Worm (Caenorhabditis elegans) whole organism, L2 larva: ENCODE results near the gene ref-2.

Experiments
- C34F6.9 ChIP-seq: fragments of 150-350 bp; optimal IDR thresholded peaks from 2 replicates; lab custom pipeline; 2014; ENCODE audit warnings: missing biosample characterization, missing genetic modification characterization
- F13H6.1 ChIP-seq: sonication (generic microtip); optimal IDR thresholded peaks from 2 replicates; lab custom pipeline; 2016; ENCODE audit warnings: missing genetic modification characterization, missing compliant biosample characterization
- R02D3.7 ChIP-seq: fragments of 150-350 bp; optimal IDR thresholded peaks from 2 replicates; lab custom pipeline; 2014; ENCODE audit warnings: missing biosample characterization, missing genetic modification characterization
- Y55F3AM.14 ChIP-seq: fragments of 200-800 bp; sonication (Bioruptor generic); optimal IDR thresholded peaks from 2 replicates; lab custom pipeline; 2018; ENCODE audit warnings: mild to moderate bottlenecking, missing genetic modification characterization, missing compliant biosample characterization
- ZK546.5 ChIP-seq: sonication (generic microtip); optimal IDR thresholded peaks from 2 replicates; lab custom pipeline; 2017; ENCODE audit warnings: missing biosample characterization, missing genetic modification characterization
- alr-1 ChIP-seq: fragments of 150-350 bp; optimal IDR thresholded peaks from 2 replicates; lab custom pipeline; 2014; ENCODE audit warnings: missing biosample characterization, missing genetic modification characterization
- aly-2 ChIP-seq: fragments of 150-350 bp; optimal IDR thresholded peaks from 2 replicates; lab custom pipeline; 2014; ENCODE audit warnings: missing biosample characterization, missing genetic modification characterization
- ama-1 ChIP-seq: fragments of 150-350 bp; optimal IDR thresholded peaks from 2 replicates; lab custom pipeline; 2018; ENCODE audit warnings: inconsistent platforms
- blmp-1 ChIP-seq: sonication (generic microtip); optimal IDR thresholded peaks from 2 replicates; lab custom pipeline; 2017; ENCODE audit warnings: missing genetic modification characterization, mild to moderate bottlenecking, missing compliant biosample characterization, antibody characterized with exemption, moderate library complexity; ENCODE audit not compliant: insufficient read depth
- ceh-16 ChIP-seq: fragments of 150-350 bp; optimal IDR thresholded peaks from 2 replicates; lab custom pipeline; 2014; ENCODE audit warnings: missing biosample characterization, missing genetic modification characterization
- ceh-82 ChIP-seq: fragments of 150-350 bp; optimal IDR thresholded peaks from 2 replicates; lab custom pipeline; 2014; ENCODE audit warnings: missing biosample characterization, missing genetic modification characterization
- crh-2 ChIP-seq: sonication (generic microtip); optimal IDR thresholded peaks from 2 replicates; lab custom pipeline; 2017; ENCODE audit warnings: missing biosample characterization, missing genetic modification characterization
- dmd-4 ChIP-seq: sonication (generic microtip); optimal IDR thresholded peaks from 2 replicates; lab custom pipeline; 2017; ENCODE audit warnings: missing biosample characterization, missing genetic modification characterization
- egl-27 ChIP-seq: sonication (generic microtip); optimal IDR thresholded peaks from 3 replicates; lab custom pipeline; 2017; ENCODE audit warnings: missing biosample characterization, missing genetic modification reagents, missing genetic modification characterization
- elt-1 ChIP-seq: fragments of 150-350 bp; optimal IDR thresholded peaks from 2 replicates; lab custom pipeline; 2014; ENCODE audit warnings: missing biosample characterization, missing genetic modification characterization
- elt-3 ChIP-seq: sonication (generic microtip); optimal IDR thresholded peaks from 2 replicates; lab custom pipeline; 2017; ENCODE audit warnings: missing biosample characterization, missing genetic modification characterization
- fos-1 ChIP-seq: fragments of 150-350 bp; optimal IDR thresholded peaks from 2 replicates; lab custom pipeline; 2014; ENCODE audit warnings: missing biosample characterization, missing genetic modification characterization
- gmeb-1 ChIP-seq: fragments of 150-350 bp; optimal IDR thresholded peaks from 2 replicates; lab custom pipeline; 2014; ENCODE audit warnings: missing biosample characterization, missing genetic modification characterization
- lin-11 ChIP-seq: fragments of 150-350 bp; sonication (generic microtip); optimal IDR thresholded peaks from 2 replicates; lab custom pipeline; 2014; ENCODE audit warnings: missing biosample characterization, missing genetic modification characterization, inconsistent platforms, mixed read lengths
- lin-13 ChIP-seq: fragments of 150-350 bp; optimal IDR thresholded peaks from 2 replicates; lab custom pipeline; 2014; ENCODE audit warnings: missing biosample characterization, missing genetic modification reagents, missing genetic modification characterization
- lin-39 ChIP-seq: fragments of 150-350 bp; optimal IDR thresholded peaks from 2 replicates; lab custom pipeline; 2014; ENCODE audit warnings: missing biosample characterization, missing genetic modification reagents, missing genetic modification characterization
- lsy-2 ChIP-seq, 2 experiments: fragments of 150-350 bp in 1 of 2; sonication (generic microtip) in 1 of 2; optimal IDR thresholded peaks; 2 replicates each; lab custom pipeline; 2014 to 2017; ENCODE audit warnings: missing biosample characterization in 2 of 2, missing genetic modification characterization in 2 of 2
- mab-5 ChIP-seq: fragments of 150-350 bp; optimal IDR thresholded peaks from 2 replicates; lab custom pipeline; 2014; ENCODE audit warnings: missing biosample characterization, missing genetic modification characterization
- mbf-1 ChIP-seq: sonication (generic microtip); optimal IDR thresholded peaks from 2 replicates; lab custom pipeline; 2017; ENCODE audit warnings: missing biosample characterization, missing genetic modification characterization
- mdl-1 ChIP-seq, 2 experiments: fragments of 150-350 bp in 1 of 2; sonication (generic microtip) in 1 of 2; optimal IDR thresholded peaks; 2 replicates each; lab custom pipeline; 2017; ENCODE audit warnings: missing biosample characterization in 2 of 2, missing genetic modification characterization in 2 of 2
- nhr-10 ChIP-seq: sonication (generic microtip); optimal IDR thresholded peaks from 2 replicates; lab custom pipeline; 2017; ENCODE audit warnings: missing biosample characterization, missing genetic modification characterization
- nhr-11 ChIP-seq: fragments of 150-350 bp; optimal IDR thresholded peaks from 2 replicates; lab custom pipeline; 2014; ENCODE audit warnings: missing biosample characterization, missing genetic modification characterization
- nhr-12 ChIP-seq: fragments of 150-350 bp; optimal IDR thresholded peaks from 2 replicates; lab custom pipeline; 2014; ENCODE audit warnings: missing biosample characterization, missing genetic modification characterization
- nhr-129 ChIP-seq: fragments of 150-350 bp; optimal IDR thresholded peaks from 2 replicates; lab custom pipeline; 2014; ENCODE audit warnings: missing biosample characterization, missing genetic modification characterization
- nhr-21 ChIP-seq: fragments of 150-350 bp; optimal IDR thresholded peaks from 2 replicates; lab custom pipeline; 2014; ENCODE audit warnings: missing biosample characterization, missing genetic modification characterization
- nhr-23 ChIP-seq: fragments of 150-350 bp; optimal IDR thresholded peaks from 2 replicates; lab custom pipeline; 2014; ENCODE audit warnings: missing biosample characterization, missing genetic modification reagents, missing genetic modification characterization
- nhr-237 ChIP-seq: fragments of 150-350 bp; optimal IDR thresholded peaks from 2 replicates; lab custom pipeline; 2014; ENCODE audit warnings: missing biosample characterization, missing genetic modification characterization
- nhr-25 ChIP-seq: fragments of 150-350 bp; sonication (generic microtip); optimal IDR thresholded peaks from 3 replicates; lab custom pipeline; 2014; ENCODE audit warnings: missing biosample characterization, missing genetic modification characterization
- nhr-6 ChIP-seq: fragments of 150-350 bp; optimal IDR thresholded peaks from 2 replicates; lab custom pipeline; 2014; ENCODE audit warnings: missing biosample characterization, missing genetic modification characterization
- nhr-77 ChIP-seq: fragments of 150-350 bp; optimal IDR thresholded peaks from 2 replicates; lab custom pipeline; 2014; ENCODE audit warnings: missing biosample characterization, missing genetic modification characterization
- peb-1 ChIP-seq: fragments of 150-350 bp; optimal IDR thresholded peaks from 2 replicates; lab custom pipeline; 2014; ENCODE audit warnings: missing biosample characterization, missing genetic modification characterization
- sem-4 ChIP-seq: fragments of 150-350 bp; optimal IDR thresholded peaks from 2 replicates; lab custom pipeline; 2014; ENCODE audit warnings: missing biosample characterization, missing genetic modification reagents, missing genetic modification characterization
- skn-1 ChIP-seq: sonication (generic microtip); optimal IDR thresholded peaks from 2 replicates; lab custom pipeline; 2017; ENCODE audit warnings: missing biosample characterization, missing genetic modification characterization
- sma-3 ChIP-seq: sonication (generic microtip); optimal IDR thresholded peaks from 2 replicates; lab custom pipeline; 2016; ENCODE audit warnings: missing genetic modification reagents, missing genetic modification characterization, missing compliant biosample characterization
- sma-9 ChIP-seq, 2 experiments: fragments of 150-350 bp in 1 of 2; sonication (generic microtip) in 1 of 2; optimal IDR thresholded peaks; 2 replicates each; lab custom pipeline; 2014 to 2016; ENCODE audit warnings: missing genetic modification characterization in 2 of 2, mild to moderate bottlenecking in 1 of 2, missing biosample characterization in 1 of 2, missing compliant biosample characterization in 1 of 2, missing genetic modification reagents in 1 of 2, moderate library complexity in 1 of 2
- snpc-4 ChIP-seq: fragments of 150-350 bp; optimal IDR thresholded peaks from 2 replicates; lab custom pipeline; 2014; ENCODE audit warnings: missing biosample characterization, missing genetic modification characterization
- unc-39 ChIP-seq: fragments of 150-350 bp; optimal IDR thresholded peaks from 2 replicates; lab custom pipeline; 2014; ENCODE audit warnings: missing biosample characterization, missing genetic modification characterization
- unc-55 ChIP-seq: fragments of 150-350 bp; sonication (generic microtip); optimal IDR thresholded peaks from 3 replicates; lab custom pipeline; 2014; ENCODE audit warnings: missing biosample characterization, missing genetic modification reagents, missing genetic modification characterization
- unc-62 ChIP-seq: fragments of 150-350 bp; optimal IDR thresholded peaks from 2 replicates; lab custom pipeline; 2014; ENCODE audit warnings: missing biosample characterization, missing genetic modification reagents, missing genetic modification characterization
- zag-1 ChIP-seq: fragments of 150-350 bp; optimal IDR thresholded peaks from 2 replicates; lab custom pipeline; 2014; ENCODE audit warnings: missing biosample characterization, missing genetic modification characterization
- ztf-1 ChIP-seq: fragments of 200-800 bp; sonication (Bioruptor generic); conservative IDR thresholded peaks from 2 replicates; pipeline ENCODE4 v1.3.6; 2022; ENCODE audit warnings: missing genetic modification characterization, missing compliant biosample characterization
- ztf-11 ChIP-seq: sonication (generic microtip); optimal IDR thresholded peaks from 2 replicates; lab custom pipeline; 2017; ENCODE audit warnings: missing biosample characterization, missing genetic modification characterization
- ztf-4 ChIP-seq: fragments of 150-350 bp; optimal IDR thresholded peaks from 2 replicates; lab custom pipeline; 2014; ENCODE audit warnings: missing biosample characterization, missing genetic modification characterization

ref-2 gene

DNA sequence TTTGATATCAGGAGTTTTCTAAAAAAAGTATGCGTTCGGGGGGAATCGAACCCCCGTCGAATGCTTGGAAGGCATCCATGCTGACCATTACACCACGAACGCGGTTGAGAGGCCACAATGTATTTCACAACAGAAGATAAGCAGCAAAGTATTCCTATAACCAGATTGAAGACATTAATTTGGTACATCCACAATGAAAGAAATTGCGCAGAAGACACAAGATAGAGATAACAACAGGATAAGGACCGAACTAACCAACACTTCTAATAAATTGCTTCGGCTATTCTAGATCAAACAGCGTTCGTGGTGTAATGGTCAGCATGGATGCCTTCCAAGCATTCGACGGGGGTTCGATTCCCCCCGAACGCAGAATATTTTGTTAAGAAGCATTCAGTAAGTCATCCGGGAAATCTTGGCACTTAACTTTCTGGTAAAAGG, 50.3 kb downstream of the ref-2 start (continued):
- TF ChIP-seq blmp-1 (tag; lab: Kevin White, UChicago) = peak; percentile 44
- TF ChIP-seq skn-1 (tag; lab: Kevin White, UChicago) = no peak
- TF ChIP-seq unc-39 (tag; lab: Kevin White, UChicago) = no peak
- peak; percentile 18 for TF ChIP-seq nhr-11 (tag; lab: Kevin White, UChicago)
- TF ChIP-seq nhr-12 = no peak
- no peak for TF ChIP-seq zag-1
- TF ChIP-seq R02D3.7 (tag; lab: Kevin White, UChicago) = no peak
- TF ChIP-seq sma-3 = peak; percentile 59
- no peak for TF ChIP-seq mbf-1 (tag; lab: Kevin White, UChicago)
- TF ChIP-seq lsy-2 (tag; optimal IDR thresholded peaks at IDR 0.05; lab: Kevin White, UChicago) = peak in 1 of 2 experiments; percentile 47
- TF ChIP-seq nhr-237 (tag; lab: Kevin White, UChicago) = no peak
- no peak for TF ChIP-seq gmeb-1 (tag; lab: Kevin White, UChicago)
- TF ChIP-seq nhr-10 = no peak
- no peak for TF ChIP-seq ama-1 (lab: Kevin White, UChicago)
- peak; percentile 35 for TF ChIP-seq nhr-129
- TF ChIP-seq fos-1 = peak; percentile 12
- peak; percentile 63 for TF ChIP-seq nhr-21 (tag; lab: Kevin White, UChicago)
- TF ChIP-seq peb-1 = no peak
- TF ChIP-seq nhr-23 = no peak
- TF ChIP-seq snpc-4 (tag; lab: Kevin White, UChicago) = no peak

DNA sequence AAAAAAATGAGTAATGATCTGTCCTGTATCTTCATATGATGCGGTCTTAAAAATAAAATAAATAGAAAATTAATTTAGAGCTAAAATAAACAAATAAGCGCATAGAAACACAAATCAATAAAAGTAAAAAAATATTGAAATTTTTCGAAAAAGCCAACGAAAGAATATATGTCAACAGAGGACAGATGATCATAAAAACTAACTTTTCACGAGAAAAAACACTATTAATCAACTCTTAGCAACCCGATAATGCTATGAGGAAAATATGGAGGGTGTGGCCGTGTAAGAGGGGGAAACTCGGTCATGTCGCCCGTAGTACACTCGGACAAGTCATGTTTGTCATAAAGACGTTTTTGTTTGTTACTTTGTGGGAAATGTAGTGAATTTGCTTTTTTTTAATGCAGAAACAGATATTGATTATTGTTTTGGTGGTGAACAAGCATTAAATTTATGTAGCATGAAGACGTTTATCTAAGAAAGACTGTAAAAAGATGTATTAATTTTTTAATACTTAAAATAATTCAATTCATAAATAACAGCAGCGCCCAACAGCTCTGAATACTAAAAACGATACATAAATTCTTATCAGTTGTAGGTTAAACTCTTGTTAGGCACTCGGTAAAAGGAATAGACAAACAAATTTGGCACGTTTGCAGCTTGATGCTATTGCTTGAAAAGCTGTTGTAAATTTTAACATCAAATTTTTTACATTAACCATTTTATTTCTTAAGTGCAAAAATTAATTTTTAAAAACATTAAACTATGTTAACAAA, 54.4 kb downstream of the ref-2 start, which contains the start of gene adm-4:
adm-4 (minus strand) TSS at position 51 of the 773 bp plus-strand sequence.
- TF ChIP-seq egl-27 (tag; lab: Kevin White, UChicago) = no peak
- TF ChIP-seq skn-1 (tag; lab: Kevin White, UChicago) = no peak
- TF ChIP-seq ztf-1 (GFP tag; lab: Robert Waterston, UW) = no peak
- TF ChIP-seq gmeb-1 (tag; lab: Kevin White, UChicago) = no peak
- no peak for TF ChIP-seq unc-55 (GFP tag; lab: Kevin White, UChicago)
- peak; percentile 47 for TF ChIP-seq sma-9 (GFP tag; optimal IDR thresholded peaks at IDR 0.05; lab: Kevin White, UChicago)
- no peak for TF ChIP-seq sma-9 (tag; optimal IDR thresholded peaks at IDR 0.05; lab: Kevin White, UChicago)
- TF ChIP-seq nhr-11 (tag; lab: Kevin White, UChicago) = no peak
- TF ChIP-seq zag-1 = no peak
- TF ChIP-seq fos-1 = peak; percentile 25
- TF ChIP-seq nhr-237 (tag; lab: Kevin White, UChicago) = no peak
- no peak for TF ChIP-seq ztf-11 (tag; lab: Kevin White, UChicago)
- TF ChIP-seq elt-3 (tag; lab: Kevin White, UChicago) = no peak
- no peak for TF ChIP-seq peb-1
- TF ChIP-seq blmp-1 (tag; lab: Kevin White, UChicago) = no peak
- TF ChIP-seq nhr-23 = no peak
- TF ChIP-seq nhr-10 = no peak
- TF ChIP-seq unc-39 (tag; lab: Kevin White, UChicago) = no peak
- peak; percentile 40 for TF ChIP-seq C34F6.9 (tag; lab: Kevin White, UChicago)
- no peak for TF ChIP-seq sem-4 (tag; lab: Kevin White, UChicago)
- TF ChIP-seq unc-62 = no peak
- no peak for TF ChIP-seq ceh-16
- TF ChIP-seq elt-1 (tag; lab: Kevin White, UChicago) = no peak
- TF ChIP-seq lin-11 (tag; lab: Kevin White, UChicago) = no peak
- no peak for TF ChIP-seq nhr-21 (tag; lab: Kevin White, UChicago)
- peak; percentile 53 for TF ChIP-seq F13H6.1 (tag; lab: Kevin White, UChicago)
- no peak for TF ChIP-seq nhr-77 (tag; lab: Kevin White, UChicago)
- peak; percentile 9 for TF ChIP-seq nhr-25 (tag; lab: Kevin White, UChicago)
- no peak for TF ChIP-seq nhr-12
- TF ChIP-seq mdl-1 (tag; optimal IDR thresholded peaks at IDR 0.05; lab: Kevin White, UChicago) = no peak
- no peak for TF ChIP-seq ZK546.5 (tag; lab: Kevin White, UChicago)
- peak in 1 of 2 experiments; percentile 59 for TF ChIP-seq lsy-2 (tag; optimal IDR thresholded peaks at IDR 0.05; lab: Kevin White, UChicago)
- TF ChIP-seq crh-2 (tag; lab: Kevin White, UChicago) = peak; percentile 30
- no peak for TF ChIP-seq nhr-6 (tag; lab: Kevin White, UChicago)
- TF ChIP-seq snpc-4 (tag; lab: Kevin White, UChicago) = no peak
- TF ChIP-seq lin-39 (tag; lab: Kevin White, UChicago) = no peak
- peak; percentile 50 for TF ChIP-seq sma-3
- no peak for TF ChIP-seq aly-2 (tag; lab: Kevin White, UChicago)
- TF ChIP-seq mbf-1 (tag; lab: Kevin White, UChicago) = no peak
- no peak for TF ChIP-seq ama-1 (lab: Kevin White, UChicago)
- TF ChIP-seq R02D3.7 (tag; lab: Kevin White, UChicago) = no peak
- TF ChIP-seq ceh-82 (tag; lab: Kevin White, UChicago) = no peak
- TF ChIP-seq dmd-4 (tag; lab: Kevin White, UChicago) = no peak
- no peak for TF ChIP-seq Y55F3AM.14 (GFP tag; lab: Kevin White, UChicago)
- no peak for TF ChIP-seq ztf-4 (tag; lab: Kevin White, UChicago)
- TF ChIP-seq alr-1 (tag; lab: Kevin White, UChicago) = no peak
- peak; percentile 35 for TF ChIP-seq nhr-129
- no peak for TF ChIP-seq mab-5 (tag; lab: Kevin White, UChicago)
- no peak for TF ChIP-seq lin-13 (GFP tag; lab: Kevin White, UChicago)
